Worm (Caenorhabditis elegans) whole organism, mixed stage, embryonic: ENCODE measurements around the gene K09E4.3.

Experiments used
- M03D4.4 ChIP-seq: sonication (generic microtip); optimal IDR thresholded peaks from 2 replicates; lab custom pipeline; 2017; ENCODE audit warnings: mild to moderate bottlenecking, missing genetic modification characterization, missing compliant biosample characterization
- bed-3 ChIP-seq: fragments of 200-800 bp; sonication (Bioruptor generic); optimal IDR thresholded peaks from 3 replicates; lab custom pipeline; 2018; ENCODE audit warnings: mild to moderate bottlenecking, missing genetic modification characterization, moderate library complexity, missing compliant biosample characterization
- blmp-1 ChIP-seq: fragments of 150-350 bp; optimal IDR thresholded peaks from 2 replicates; lab custom pipeline; 2014; ENCODE audit warnings: missing biosample characterization, missing genetic modification characterization
- ceh-39 ChIP-seq: fragments of 150-350 bp; optimal IDR thresholded peaks from 2 replicates; lab custom pipeline; 2014; ENCODE audit warnings: missing biosample characterization, missing genetic modification characterization
- ceh-43 ChIP-seq: fragments of 200-800 bp; sonication (Bioruptor generic); optimal IDR thresholded peaks from 2 replicates; lab custom pipeline; 2018; ENCODE audit warnings: mild to moderate bottlenecking, missing genetic modification characterization, moderate library complexity, missing compliant biosample characterization
- ceh-83 ChIP-seq: fragments of 200-800 bp; sonication (Bioruptor generic); optimal IDR thresholded peaks from 2 replicates; lab custom pipeline; 2018; ENCODE audit warnings: mild to moderate bottlenecking, missing genetic modification characterization, missing compliant biosample characterization
- ces-1 ChIP-seq: fragments of 150-350 bp; optimal IDR thresholded peaks from 2 replicates; lab custom pipeline; 2014; ENCODE audit warnings: missing biosample characterization, missing genetic modification reagents, missing genetic modification characterization
- cnd-1 ChIP-seq: fragments of 200-800 bp; sonication (Bioruptor generic); optimal IDR thresholded peaks from 2 replicates; lab custom pipeline; 2018; ENCODE audit warnings: mild to moderate bottlenecking, missing genetic modification characterization, missing compliant biosample characterization
- drap-1 ChIP-seq: fragments of 200-800 bp; sonication (Bioruptor generic); optimal IDR thresholded peaks from 3 replicates; lab custom pipeline; 2018; ENCODE audit warnings: mild to moderate bottlenecking, missing genetic modification characterization, missing compliant biosample characterization
- elt-1 ChIP-seq: sonication (generic microtip); optimal IDR thresholded peaks from 2 replicates; lab custom pipeline; 2017; ENCODE audit warnings: missing genetic modification characterization, mild to moderate bottlenecking, missing compliant biosample characterization, antibody characterized with exemption, moderate library complexity, borderline replicate concordance; ENCODE audit not compliant: insufficient read depth
- elt-3 ChIP-seq: fragments of 150-350 bp; optimal IDR thresholded peaks from 2 replicates; lab custom pipeline; 2014; ENCODE audit warnings: missing biosample characterization, missing genetic modification characterization
- flh-1 ChIP-seq: fragments of 200-800 bp; sonication (Bioruptor generic); optimal IDR thresholded peaks from 2 replicates; lab custom pipeline; 2018; ENCODE audit warnings: mild to moderate bottlenecking, missing genetic modification characterization, moderate library complexity, missing compliant biosample characterization
- ham-2 ChIP-seq: fragments of 200-800 bp; sonication (Bioruptor generic); optimal IDR thresholded peaks from 2 replicates; lab custom pipeline; 2018; ENCODE audit warnings: mild to moderate bottlenecking, missing genetic modification characterization, missing compliant biosample characterization
- hlh-1 ChIP-seq: fragments of 150-350 bp; optimal IDR thresholded peaks from 2 replicates; lab custom pipeline; 2014; ENCODE audit warnings: missing biosample characterization, missing genetic modification reagents, missing genetic modification characterization
- lin-13 ChIP-seq: fragments of 150-350 bp; optimal IDR thresholded peaks from 2 replicates; lab custom pipeline; 2014; ENCODE audit warnings: missing biosample characterization, missing genetic modification characterization
- lsy-2 ChIP-seq: fragments of 150-350 bp; optimal IDR thresholded peaks from 2 replicates; lab custom pipeline; 2014; ENCODE audit warnings: missing biosample characterization, missing genetic modification characterization
- mab-5 ChIP-seq: fragments of 150-350 bp; optimal IDR thresholded peaks from 2 replicates; lab custom pipeline; 2014; ENCODE audit warnings: missing biosample characterization, missing genetic modification characterization
- mep-1 ChIP-seq: fragments of 150-350 bp; optimal IDR thresholded peaks from 2 replicates; lab custom pipeline; 2017; ENCODE audit warnings: missing biosample characterization, missing genetic modification reagents, missing genetic modification characterization, inconsistent platforms
- mls-2 ChIP-seq: sonication (generic microtip); optimal IDR thresholded peaks from 2 replicates; lab custom pipeline; 2016; ENCODE audit warnings: mild to moderate bottlenecking, missing genetic modification characterization, moderate library complexity, missing compliant biosample characterization
- nhr-12 ChIP-seq: fragments of 150-350 bp; optimal IDR thresholded peaks from 2 replicates; lab custom pipeline; 2014; ENCODE audit warnings: missing biosample characterization, missing genetic modification characterization
- nhr-237 ChIP-seq: fragments of 150-350 bp; optimal IDR thresholded peaks from 2 replicates; lab custom pipeline; 2014; ENCODE audit warnings: missing biosample characterization, missing genetic modification characterization
- nhr-76 ChIP-seq: sonication (generic microtip); optimal IDR thresholded peaks from 2 replicates; lab custom pipeline; 2017; ENCODE audit warnings: missing biosample characterization, missing genetic modification characterization
- pha-4 ChIP-seq: fragments of 150-350 bp; optimal IDR thresholded peaks from 2 replicates; lab custom pipeline; 2018; ENCODE audit warnings: missing biosample characterization, missing genetic modification reagents, missing genetic modification characterization
- sem-2 ChIP-seq: fragments of 200-800 bp; sonication (Bioruptor generic); optimal IDR thresholded peaks from 2 replicates; lab custom pipeline; 2018; ENCODE audit warnings: mild to moderate bottlenecking, missing genetic modification characterization, missing compliant biosample characterization
- snpc-4 ChIP-seq: fragments of 150-350 bp; optimal IDR thresholded peaks from 2 replicates; lab custom pipeline; 2014; ENCODE audit warnings: missing biosample characterization, missing genetic modification characterization
- tbx-8 ChIP-seq: fragments of 200-800 bp; sonication (Bioruptor generic); optimal IDR thresholded peaks from 2 replicates; lab custom pipeline; 2018; ENCODE audit warnings: mild to moderate bottlenecking, missing genetic modification characterization, moderate library complexity, missing compliant biosample characterization
- unc-39 ChIP-seq: fragments of 150-350 bp; optimal IDR thresholded peaks from 2 replicates; lab custom pipeline; 2014; ENCODE audit warnings: missing biosample characterization, missing genetic modification characterization
- unc-62 ChIP-seq: fragments of 150-350 bp; optimal IDR thresholded peaks from 2 replicates; lab custom pipeline; 2014; ENCODE audit warnings: missing biosample characterization, missing genetic modification reagents, missing genetic modification characterization
- zip-8 ChIP-seq: fragments of 150-350 bp; optimal IDR thresholded peaks from 2 replicates; lab custom pipeline; 2014; ENCODE audit warnings: missing biosample characterization, missing genetic modification characterization
- ztf-11 ChIP-seq: fragments of 150-350 bp; optimal IDR thresholded peaks from 2 replicates; lab custom pipeline; 2014; ENCODE audit warnings: missing biosample characterization, missing genetic modification characterization

The K09E4.3 gene

ce11 chrII:14098348-14098747 is 28.4 kb downstream of the K09E4.3 start:
- TF ChIP-seq drap-1 (GFP tag; lab: Kevin White, UChicago) (no peak), ceh-43 (no peak), ces-1 (GFP tag; lab: Kevin White, UChicago) (peak; percentile 88)

- TF ChIP-seq elt-1 (tag; lab: Kevin White, UChicago) (no peak), lin-13 (no peak), ces-1 (GFP tag; lab: Kevin White, UChicago) (no peak), zip-8 (tag; lab: Kevin White, UChicago) (no peak)
These were observed 29.2 kb downstream of the K09E4.3 start, which contains the start of gene Y39G8C.2 for ce11 chrII:14097518-14097917. Y39G8C.2 (minus strand) TSS chrII:14097618.

ce11 chrII:14096814-14097213 is 29.9 kb downstream of the K09E4.3 start:
- TF ChIP-seq mab-5 (tag; lab: Kevin White, UChicago) (no peak), pha-4 (tag; lab: Kevin White, UChicago) (no peak), nhr-12 (tag; lab: Kevin White, UChicago) (no peak), elt-1 (tag; lab: Kevin White, UChicago) (no peak), nhr-76 (tag; lab: Kevin White, UChicago) (no peak), ceh-43 (no peak), ham-2 (GFP tag; lab: Kevin White, UChicago) (no peak), lin-13 (no peak), hlh-1 (tag; lab: Kevin White, UChicago) (no peak), unc-62 (GFP tag; lab: Kevin White, UChicago) (no peak), cnd-1 (tag; lab: Kevin White, UChicago) (no peak), zip-8 (tag; lab: Kevin White, UChicago) (no peak)

- TF ChIP-seq mep-1 (tag; lab: Kevin White, UChicago) (no peak), M03D4.4 (tag; lab: Kevin White, UChicago) (no peak), cnd-1 (tag; lab: Kevin White, UChicago) (no peak), blmp-1 (tag; lab: Kevin White, UChicago) (no peak), ztf-11 (tag; lab: Kevin White, UChicago) (no peak), lsy-2 (tag; lab: Kevin White, UChicago) (no peak), elt-1 (tag; lab: Kevin White, UChicago) (no peak), pha-4 (tag; lab: Kevin White, UChicago) (no peak), flh-1 (GFP tag; lab: Kevin White, UChicago) (no peak), sem-2 (GFP tag; lab: Kevin White, UChicago) (no peak), nhr-237 (tag; lab: Kevin White, UChicago) (no peak), zip-8 (tag; lab: Kevin White, UChicago) (no peak), unc-62 (GFP tag; lab: Kevin White, UChicago) (no peak), ces-1 (GFP tag; lab: Kevin White, UChicago) (no peak), ham-2 (GFP tag; lab: Kevin White, UChicago) (no peak), elt-3 (tag; lab: Kevin White, UChicago) (no peak), nhr-76 (tag; lab: Kevin White, UChicago) (no peak)
These were observed 30.9 kb downstream of the K09E4.3 start for ce11 chrII:14095875-14096274.

ce11 chrII:14094590-14094989 is 32.2 kb downstream of the K09E4.3 start, which contains the start of gene col-87:
col-87 (minus strand) TSS chrII:14094690.
- TF ChIP-seq nhr-237 (tag; lab: Kevin White, UChicago) (no peak), ham-2 (GFP tag; lab: Kevin White, UChicago) (no peak), elt-1 (tag; lab: Kevin White, UChicago) (no peak), drap-1 (GFP tag; lab: Kevin White, UChicago) (no peak), tbx-8 (GFP tag; lab: Kevin White, UChicago) (no peak), unc-39 (tag; lab: Kevin White, UChicago) (no peak), ceh-43 (no peak), ceh-83 (no peak)
- TF ChIP-seq, all 35 proteins: peak for 0

- TF ChIP-seq ztf-11 (tag; lab: Kevin White, UChicago), result no peak
- TF ChIP-seq mls-2 (tag; lab: Kevin White, UChicago), result no peak
- no peak for TF ChIP-seq cnd-1 (tag; lab: Kevin White, UChicago)
- no peak for TF ChIP-seq ceh-39 (tag; lab: Kevin White, UChicago)
- TF ChIP-seq snpc-4 (tag; lab: Kevin White, UChicago), result no peak
- no peak for TF ChIP-seq sem-2 (GFP tag; lab: Kevin White, UChicago)
- TF ChIP-seq bed-3 (GFP tag; lab: Kevin White, UChicago), result no peak
- no peak for TF ChIP-seq ham-2 (GFP tag; lab: Kevin White, UChicago)
- TF ChIP-seq, all 35 proteins: peak for 0
These were observed 35.6 kb downstream of the K09E4.3 start for ce11 chrII:14091182-14091581.
